Fruit fly (Drosophila melanogaster) whole organism, wandering third instar larva: ENCODE measurements around the gene CG33258.

Experiments used
- GATAd ChIP-seq: sonication (Bioruptor generic); optimal IDR thresholded peaks from 2 replicates; lab custom pipeline; 2016; ENCODE audit warnings: missing biosample characterization, missing genetic modification characterization
- N ChIP-seq: fragments of >200 bp; optimal IDR thresholded peaks from 2 replicates; lab custom pipeline; 2018; ENCODE audit warnings: missing biosample characterization, missing external identifiers, missing genetic modification characterization
- OdsH ChIP-seq: fragments of 200-800 bp; sonication (Bioruptor generic); optimal IDR thresholded peaks from 2 replicates; lab custom pipeline; 2016; ENCODE audit warnings: missing biosample characterization, mild to moderate bottlenecking, missing genetic modification characterization
- Sp1 ChIP-seq: fragments of 200-800 bp; sonication (Bioruptor generic); optimal IDR thresholded peaks from 3 replicates; lab custom pipeline; 2019; ENCODE audit warnings: missing biosample characterization, mild to moderate bottlenecking, missing genetic modification characterization, moderate library complexity
- dl ChIP-seq, 2 experiments: fragments of 175-275, 200-275 bp in 1 of 2; fragments of 200-275 bp in 1 of 2; sonication (Bioruptor generic); optimal IDR thresholded peaks; lab custom pipeline; 2018; ENCODE audit warnings: mild to moderate bottlenecking in 2 of 2, missing biosample characterization in 2 of 2, missing genetic modification characterization in 2 of 2, moderate library complexity in 2 of 2; ENCODE audit not compliant: partially characterized antibody in 2 of 2, insufficient read depth in 1 of 2
- h ChIP-seq: fragments of 200-800 bp; sonication (Bioruptor generic); optimal IDR thresholded peaks from 3 replicates; lab custom pipeline; 2016; ENCODE audit warnings: missing biosample characterization, mild to moderate bottlenecking, missing genetic modification characterization
- lola ChIP-seq: fragments of >200 bp; optimal IDR thresholded peaks from 2 replicates; lab custom pipeline; 2017; ENCODE audit warnings: missing biosample characterization, missing genetic modification characterization
- usp ChIP-seq: fragments of >200 bp; optimal IDR thresholded peaks from 2 replicates; lab custom pipeline; 2017; ENCODE audit warnings: missing biosample characterization, missing genetic modification characterization
- woc ChIP-seq: sonication (Bioruptor generic); optimal IDR thresholded peaks from 2 replicates; lab custom pipeline; 2016; ENCODE audit warnings: missing biosample characterization, mild to moderate bottlenecking, missing genetic modification characterization

DNA sequence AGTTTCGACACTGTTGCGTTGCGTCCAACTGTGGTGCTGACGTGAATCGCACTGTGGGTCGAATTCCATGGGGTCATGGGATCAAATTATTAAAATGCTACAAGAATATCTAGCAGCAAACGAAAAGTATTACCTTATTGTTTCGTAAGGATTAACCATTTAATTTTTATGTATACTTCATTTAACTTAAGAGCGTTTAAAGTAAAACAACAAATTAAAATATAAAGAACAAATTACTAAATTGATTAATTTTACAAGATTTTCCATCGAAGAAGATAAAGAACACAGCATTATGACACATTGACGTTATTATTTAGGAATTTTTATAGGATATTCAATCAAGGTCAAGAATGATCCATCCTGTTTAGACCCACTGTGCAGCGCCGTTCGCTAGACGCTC is 28.3 kb upstream of the CG33258 start:
- TF ChIP-seq lola (GFP tag; lab: Kevin White, UChicago) = no peak
- TF ChIP-seq dl (GFP tag; optimal IDR thresholded peaks at IDR 0.05; lab: Kevin White, UChicago; ENCODE audit: insufficient read depth in 1 of 2, partially characterized antibody in 2 of 2) = no peak
- TF ChIP-seq woc = no peak
- no peak for TF ChIP-seq usp (GFP tag; lab: Kevin White, UChicago)
- no peak for TF ChIP-seq GATAd (GFP tag; lab: Kevin White, UChicago)
- peak; percentile 13 for TF ChIP-seq h
- no peak for TF ChIP-seq OdsH (GFP tag; lab: Kevin White, UChicago)
- TF ChIP-seq Sp1 (GFP tag; lab: Kevin White, UChicago) = no peak
- no peak for TF ChIP-seq N (GFP tag; lab: Kevin White, UChicago)
